Fruit fly (Drosophila melanogaster) whole organism, prepupa: Measurements from ENCODE around the gene CG13086.

Experiments
- CG6854 ChIP-seq: fragments of 200-800 bp; sonication (Bioruptor generic); optimal IDR thresholded peaks from 2 replicates; lab custom pipeline; 2017; ENCODE audit warnings: missing biosample characterization, mild to moderate bottlenecking, missing genetic modification characterization
- fkh ChIP-seq: fragments of 200-800 bp; sonication (Bioruptor generic); optimal IDR thresholded peaks from 3 replicates; lab custom pipeline; 2017; ENCODE audit warnings: missing biosample characterization, mild to moderate bottlenecking, missing genetic modification characterization, moderate library complexity
- lz ChIP-seq: fragments of 200-800 bp; sonication (Bioruptor generic); optimal IDR thresholded peaks from 3 replicates; lab custom pipeline; 2016; ENCODE audit warnings: missing biosample characterization, missing genetic modification characterization

DNA sequence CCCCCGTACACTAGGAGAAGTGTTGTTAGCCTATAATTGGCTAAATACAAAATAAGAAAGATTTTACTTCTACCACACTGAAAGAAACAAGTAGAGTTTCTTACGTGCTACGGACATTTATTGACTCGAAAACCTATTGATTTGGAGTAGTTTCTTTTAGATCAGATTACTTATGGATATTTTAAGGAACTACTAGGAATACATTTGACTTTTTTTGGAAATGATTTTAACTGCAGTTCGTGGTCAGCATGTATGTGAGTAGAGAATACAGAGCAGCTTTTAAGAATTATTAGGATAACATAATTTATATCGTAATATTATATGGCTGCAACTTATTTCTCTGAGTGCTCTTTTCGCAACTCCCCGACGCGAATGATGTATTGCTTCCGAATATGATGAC is 49.6 kb upstream of the CG13086 start:
- TF ChIP-seq fkh (GFP tag; lab: Kevin White, UChicago) (no peak), lz (GFP tag; lab: Kevin White, UChicago) (peak; percentile 57), CG6854 (GFP tag; lab: Kevin White, UChicago) (no peak)
